Fruit fly (Drosophila melanogaster): ENCODE data around the gene mys.

The mys gene

DNA sequence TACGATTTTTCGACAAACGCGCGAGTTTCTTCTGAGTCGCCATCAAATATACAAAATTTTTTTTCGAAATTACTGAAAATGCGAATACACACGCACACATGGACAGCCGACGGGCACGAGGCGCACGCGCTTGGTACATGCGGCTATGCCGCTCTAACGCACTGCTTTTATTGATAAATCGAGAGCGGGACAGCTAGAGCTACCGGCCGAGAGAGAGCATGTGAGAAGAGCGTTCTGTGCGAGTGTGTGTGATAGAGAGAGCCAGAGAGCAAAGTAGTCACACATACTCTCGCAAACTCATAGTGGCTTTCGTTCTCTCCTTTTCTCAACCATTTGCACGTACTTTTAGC, 549 bp upstream of the mys start (continued):
- TF ChIP-seq abd-A (tag; optimal IDR thresholded peaks at IDR 0.05) = peak; percentile 47
- TF ChIP-seq ci (GFP tag; IDR thresholded peaks at IDR 0.05) = peak; percentile 60; the same call in 2 of the 3 replicates
- TF ChIP-seq CG7745 (tag; optimal IDR thresholded peaks at IDR 0.05) = peak; percentile 3
- TF ChIP-seq sqz (GFP tag; optimal IDR thresholded peaks at IDR 0.05) = peak; percentile 97
- no peak for TF ChIP-seq Sox100B (GFP tag; optimal IDR thresholded peaks at IDR 0.05)
- TF ChIP-seq HmgZ (tag; optimal IDR thresholded peaks at IDR 0.05) = peak; percentile 1
- TF ChIP-seq CG18599 (GFP tag; optimal IDR thresholded peaks at IDR 0.05) = peak; percentile 18
- peak in 1 of 2 experiments; percentile 52 for TF ChIP-seq Dfd (GFP tag; optimal IDR thresholded peaks at IDR 0.05)
- peak; percentile 30 for TF ChIP-seq dm (GFP tag; optimal IDR thresholded peaks at IDR 0.05)
- TF ChIP-seq Deaf1 (tag; optimal IDR thresholded peaks at IDR 0.05) = peak; percentile 41
- TF ChIP-seq CG10321 (GFP tag; IDR thresholded peaks at IDR 0.05) = peak; percentile 99
- TF ChIP-seq phol (tag; optimal IDR thresholded peaks at IDR 0.05) = peak; percentile 41
- TF ChIP-seq rib (GFP tag; IDR thresholded peaks at IDR 0.05) = peak; percentile 75
- no peak for TF ChIP-seq trh (GFP tag; optimal IDR thresholded peaks at IDR 0.05)
- TF ChIP-seq CG17912 (GFP tag; optimal IDR thresholded peaks at IDR 0.05) = peak; percentile 20
- 0 out of 2 replicates have a peak, but pooled peaks have one; percentile 22 for TF ChIP-seq chm (GFP tag; IDR thresholded peaks at IDR 0.05)
- TF ChIP-seq CG32772 (GFP tag; IDR thresholded peaks at IDR 0.05) = peak; percentile 88
- TF ChIP-seq fd102C (GFP tag; optimal IDR thresholded peaks at IDR 0.05) = peak; percentile 30
- TF ChIP-seq Trl (optimal IDR thresholded peaks at IDR 0.05) = peak; percentile 97 to 98
- peak; percentile 38 for TF ChIP-seq Trl (GFP tag; optimal IDR thresholded peaks at IDR 0.05)
- TF ChIP-seq z (GFP tag; IDR thresholded peaks at IDR 0.05) = 0 out of 3 replicates have a peak, but pooled peaks have one; percentile 26
- no peak for TF ChIP-seq Atf-2 (GFP tag; optimal IDR thresholded peaks at IDR 0.05)
- peak; percentile 65 for TF ChIP-seq Med (GFP tag)

dm6 chrX:8062180-8062480, 685 bp downstream of the mys start:
- peak; percentile 70; the same call in 2 of the 3 replicates for TF ChIP-seq z (GFP tag; IDR thresholded peaks at IDR 0.05)
- TF ChIP-seq chm (GFP tag; IDR thresholded peaks at IDR 0.05) = 0 out of 2 replicates have a peak, but pooled peaks have one; percentile 8
- no peak for TF ChIP-seq tna (GFP tag; IDR thresholded peaks at IDR 0.05; ENCODE audit: partially characterized antibody)
- peak; percentile 5; the same call in 1 of the 2 replicates for TF ChIP-seq stc (GFP tag; IDR thresholded peaks at IDR 0.05)

- TF ChIP-seq Rfx (GFP tag; IDR thresholded peaks at IDR 0.05) (peak; percentile 17; the same call in 1 of the 2 replicates), CG17359 (tag; optimal IDR thresholded peaks at IDR 0.05) (peak; percentile 36), pan (optimal IDR thresholded peaks at IDR 0.05) (no peak), pan (GFP tag; optimal IDR thresholded peaks at IDR 0.05 in 1 of 2, IDR thresholded peaks at IDR 0.05 in 1 of 2) (peak in 1 of 2 experiments; percentile 18), kay (GFP tag; optimal IDR thresholded peaks at IDR 0.05) (peak; percentile 85), CG11696 (GFP tag; IDR thresholded peaks at IDR 0.05) (peak; percentile 91), CG16815 (GFP tag; optimal IDR thresholded peaks at IDR 0.05) (no peak), CG8924 (tag; optimal IDR thresholded peaks at IDR 0.05) (peak; percentile 4), CG13287 (GFP tag; IDR thresholded peaks at IDR 0.05; ENCODE audit: partially characterized antibody) (0 out of 2 replicates have a peak, but pooled peaks have one; percentile 19), Eip74EF (GFP tag; optimal IDR thresholded peaks at IDR 0.05) (peak in 1 of 2 experiments; percentile 96), CG10565 (GFP tag; optimal IDR thresholded peaks at IDR 0.05) (no peak), sqz (GFP tag; optimal IDR thresholded peaks at IDR 0.05) (peak; percentile 31), zen (tag; optimal IDR thresholded peaks at IDR 0.05) (peak; percentile 10), bbx (GFP tag; IDR thresholded peaks at IDR 0.05; ENCODE audit: partially characterized antibody) (peak; percentile 18; the same call in 1 of the 2 replicates), lbe (GFP tag; optimal IDR thresholded peaks at IDR 0.05) (peak; percentile 36), wdn (GFP tag; IDR thresholded peaks at IDR 0.05) (no peak), GATAe (GFP tag; conservative IDR thresholded peaks at IDR 0.05) (no peak), chinmo (GFP tag; IDR thresholded peaks at IDR 0.05; ENCODE audit: partially characterized antibody) (0 out of 4 replicates have a peak, but pooled peaks have one; percentile 17), ci (GFP tag; IDR thresholded peaks at IDR 0.05) (peak; percentile 51; the same call in 2 of the 3 replicates), Drgx (GFP tag; IDR thresholded peaks at IDR 0.05) (peak; percentile 53), da (GFP tag; optimal IDR thresholded peaks at IDR 0.05) (peak; percentile 31), cg (GFP tag; optimal IDR thresholded peaks at IDR 0.05) (peak; percentile 63), Med (GFP tag) (peak; percentile 60), CG7271 (tag; optimal IDR thresholded peaks at IDR 0.05) (no peak), nom (GFP tag; optimal IDR thresholded peaks at IDR 0.05) (peak; percentile 93), chm (GFP tag; IDR thresholded peaks at IDR 0.05) (0 out of 2 replicates have a peak, but pooled peaks have one; percentile 22)
Measured at dm6 chrX:8063223-8063674, 1.8 kb downstream of the mys start.
